Worm (Caenorhabditis elegans): Measurements from ENCODE around the gene eelo-1.
A peak's percentile ranks its signal among the peaks of the same experiment; 100 is the strongest.

The eelo-1 gene

ce11 chrIII:1533615-1534014, 24.7 kb downstream of the eelo-1 start, which contains the start of gene mtg-1:
Gene mtg-1 (plus strand): TSS chrIII:1533774.
- TF ChIP-seq pqm-1 (tag; optimal IDR thresholded peaks at IDR 0.05), result no peak
- peak; percentile 16 for TF ChIP-seq unc-55 (GFP tag; optimal IDR thresholded peaks at IDR 0.05)

- TF ChIP-seq ztf-16 (tag; optimal IDR thresholded peaks at IDR 0.05), result no peak
- peak; percentile 28 for TF ChIP-seq che-1 (tag; optimal IDR thresholded peaks at IDR 0.05)
- TF ChIP-seq elt-2 (tag; optimal IDR thresholded peaks at IDR 0.05), result no peak
- TF ChIP-seq fkh-6 (tag; optimal IDR thresholded peaks at IDR 0.05), result no peak
- TF ChIP-seq dve-1 (tag; optimal IDR thresholded peaks at IDR 0.05), result no peak
Observed at ce11 chrIII:1532777-1533473, 25.4 kb downstream of the eelo-1 start, which contains the start of gene snf-6. Gene snf-6 (minus strand): TSS chrIII:1532827.

DNA sequence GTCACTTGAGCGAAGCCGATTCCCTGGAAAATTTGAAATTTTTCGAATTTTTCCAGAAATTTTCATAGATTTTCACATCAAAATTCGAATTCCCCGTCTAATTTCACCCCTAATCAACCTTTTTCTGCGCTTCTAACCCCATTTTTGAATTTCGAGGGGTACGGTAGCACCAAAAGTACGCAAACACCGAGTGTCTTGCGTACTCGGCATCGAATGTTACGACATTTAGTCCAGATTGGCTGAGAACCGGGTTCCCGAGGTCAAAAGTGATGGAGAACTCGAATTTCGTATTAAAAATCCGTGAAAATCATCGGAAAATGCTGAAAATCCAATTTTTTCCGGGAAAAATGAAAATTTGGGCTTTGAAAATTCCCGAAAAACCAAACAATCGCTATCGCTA, 29.9 kb downstream of the eelo-1 start:
- TF ChIP-seq unc-42 (tag; optimal IDR thresholded peaks at IDR 0.05), result no peak
- TF ChIP-seq pat-9 (tag; optimal IDR thresholded peaks at IDR 0.05), result no peak
- no peak for TF ChIP-seq ceh-30 (tag; optimal IDR thresholded peaks at IDR 0.05)
- TF ChIP-seq hlh-15 (tag; optimal IDR thresholded peaks at IDR 0.05), result no peak
- TF ChIP-seq tbx-2 (tag; optimal IDR thresholded peaks at IDR 0.05), result no peak
- no peak for TF ChIP-seq sox-4 (tag; optimal IDR thresholded peaks at IDR 0.05)
- no peak for TF ChIP-seq unc-55 (GFP tag; optimal IDR thresholded peaks at IDR 0.05)
- no peak for TF ChIP-seq C08G9.2 (tag; optimal IDR thresholded peaks at IDR 0.05)
- no peak for TF ChIP-seq gmeb-2 (tag; optimal IDR thresholded peaks at IDR 0.05)
- no peak for TF ChIP-seq zip-5 (tag; optimal IDR thresholded peaks at IDR 0.05)

- TF ChIP-seq nfya-1 (tag; optimal IDR thresholded peaks at IDR 0.05) (no peak), C38D4.7 (GFP tag; optimal IDR thresholded peaks at IDR 0.05) (no peak), syd-9 (tag; optimal IDR thresholded peaks at IDR 0.05) (no peak), madf-2 (tag; optimal IDR thresholded peaks at IDR 0.05) (no peak), pros-1 (tag; optimal IDR thresholded peaks at IDR 0.05) (no peak), ref-2 (tag; optimal IDR thresholded peaks at IDR 0.05) (no peak), mec-3 (tag; optimal IDR thresholded peaks at IDR 0.05; ENCODE audit: borderline replicate concordance) (no peak), unc-42 (tag; optimal IDR thresholded peaks at IDR 0.05) (no peak)
Observed at ce11 chrIII:1519906-1520305, 38.4 kb downstream of the eelo-1 start.

- no peak for TF ChIP-seq hlh-13 (GFP tag; optimal IDR thresholded peaks at IDR 0.05)
- TF ChIP-seq elt-4 (tag; optimal IDR thresholded peaks at IDR 0.05), result no peak
- TF ChIP-seq ceh-48 (tag; optimal IDR thresholded peaks at IDR 0.05), result no peak
Observed at ce11 chrIII:1517893-1518292, 40.4 kb downstream of the eelo-1 start, which contains the start of gene tmem-120. Gene tmem-120 (minus strand): TSS chrIII:1517993.

ce11 chrIII:1508764-1509281, 49.5 kb downstream of the eelo-1 start:
- TF ChIP-seq lin-11 (tag; optimal IDR thresholded peaks at IDR 0.05), result no peak

- TF ChIP-seq tbx-2 (tag; optimal IDR thresholded peaks at IDR 0.05) (peak; percentile 15), eyg-1 (tag; optimal IDR thresholded peaks at IDR 0.05) (no peak), sox-2 (GFP tag; IDR thresholded peaks at IDR 0.05) (no peak)
Observed at ce11 chrIII:1508244-1508643, 50.1 kb downstream of the eelo-1 start.

Data from whole organism, late embryonic.